Worm (Caenorhabditis elegans): Measurements from ENCODE around the gene lact-2.

lact-2 gene

ce11 chrII:10075794-10076193 lies 18.9 kb upstream of the lact-2 start:
- TF ChIP-seq C34F6.9 (tag; optimal IDR thresholded peaks at IDR 0.05) (no peak), F13H6.1 (tag; optimal IDR thresholded peaks at IDR 0.05) (no peak)

ce11 chrII:10084482-10084881 lies 10.2 kb upstream of the lact-2 start:
- TF ChIP-seq peb-1 (tag; optimal IDR thresholded peaks at IDR 0.05) (no peak), unc-39 (tag; optimal IDR thresholded peaks at IDR 0.05) (no peak), aly-2 (tag; optimal IDR thresholded peaks at IDR 0.05) (no peak), nhr-129 (tag; optimal IDR thresholded peaks at IDR 0.05) (no peak), mbf-1 (tag; optimal IDR thresholded peaks at IDR 0.05) (no peak), nhr-237 (tag; optimal IDR thresholded peaks at IDR 0.05) (no peak)

DNA sequence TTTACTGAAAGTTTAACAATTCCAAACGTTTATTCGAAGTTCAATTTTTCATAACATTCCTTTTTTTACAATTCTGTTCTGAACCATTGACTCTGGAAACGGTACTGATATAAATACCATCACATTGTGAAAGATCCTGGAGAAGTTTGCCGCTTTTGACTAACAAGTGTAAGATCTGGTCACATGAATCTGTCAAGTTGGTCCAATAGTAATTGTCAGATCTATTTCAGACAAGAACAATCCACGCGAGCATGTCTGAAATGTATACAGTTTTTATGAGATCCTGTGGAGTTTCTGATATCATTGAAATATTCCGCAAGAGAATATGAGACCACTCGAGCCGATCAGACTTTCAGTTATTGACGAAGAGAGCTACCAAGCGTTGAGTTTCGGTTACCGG lies 1.6 kb upstream of the lact-2 start:
- TF ChIP-seq lin-11 (tag; optimal IDR thresholded peaks at IDR 0.05), result no peak
- TF ChIP-seq gmeb-1 (tag; optimal IDR thresholded peaks at IDR 0.05), result no peak
- no peak for TF ChIP-seq Y55F3AM.14 (GFP tag; optimal IDR thresholded peaks at IDR 0.05)
- no peak for TF ChIP-seq lsy-2 (tag; optimal IDR thresholded peaks at IDR 0.05)
- TF ChIP-seq sem-4 (tag; optimal IDR thresholded peaks at IDR 0.05), result no peak
- TF ChIP-seq nhr-12 (tag; optimal IDR thresholded peaks at IDR 0.05), result no peak
- no peak for TF ChIP-seq nhr-25 (tag; optimal IDR thresholded peaks at IDR 0.05)
- TF ChIP-seq ztf-11 (tag; optimal IDR thresholded peaks at IDR 0.05), result no peak
- TF ChIP-seq fos-1 (tag; optimal IDR thresholded peaks at IDR 0.05), result no peak
- no peak for TF ChIP-seq nhr-21 (tag; optimal IDR thresholded peaks at IDR 0.05)
- TF ChIP-seq F13H6.1 (tag; optimal IDR thresholded peaks at IDR 0.05), result no peak
- no peak for TF ChIP-seq ZK546.5 (tag; optimal IDR thresholded peaks at IDR 0.05)

- TF ChIP-seq blmp-1 (tag; optimal IDR thresholded peaks at IDR 0.05; ENCODE audit: insufficient read depth) (no peak), fos-1 (tag; optimal IDR thresholded peaks at IDR 0.05) (peak; percentile 72), ama-1 (optimal IDR thresholded peaks at IDR 0.05) (no peak), nhr-23 (tag; optimal IDR thresholded peaks at IDR 0.05) (no peak)
Observed at ce11 chrII:10095224-10095623, 551 bp downstream of the lact-2 start.

DNA sequence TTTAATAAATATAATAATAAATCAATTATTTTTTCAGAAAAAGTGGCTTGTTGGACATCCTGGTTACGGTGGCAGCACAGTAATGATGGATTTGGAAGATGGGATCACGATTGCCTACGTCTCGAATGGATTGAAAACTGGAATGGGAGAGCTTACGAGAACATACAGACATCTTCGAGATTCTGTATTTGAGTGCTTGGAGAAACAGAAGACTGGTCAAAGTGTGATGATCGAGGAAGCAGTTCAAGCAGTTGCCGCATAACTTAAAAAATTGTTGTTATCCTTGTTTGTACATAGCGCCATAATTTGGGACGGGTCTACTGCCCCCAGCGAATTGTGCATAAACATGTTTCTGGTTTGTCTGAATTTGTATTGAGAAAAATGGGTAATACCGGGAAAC lies 3.8 kb downstream of the lact-2 start:
- TF ChIP-seq F13H6.1 (tag; optimal IDR thresholded peaks at IDR 0.05) (no peak), nhr-77 (tag; optimal IDR thresholded peaks at IDR 0.05) (no peak), nhr-25 (tag; optimal IDR thresholded peaks at IDR 0.05) (no peak), ztf-11 (tag; optimal IDR thresholded peaks at IDR 0.05) (no peak), unc-55 (GFP tag; optimal IDR thresholded peaks at IDR 0.05) (no peak), nhr-237 (tag; optimal IDR thresholded peaks at IDR 0.05) (no peak), nhr-6 (tag; optimal IDR thresholded peaks at IDR 0.05) (no peak), crh-2 (tag; optimal IDR thresholded peaks at IDR 0.05) (no peak), lin-13 (GFP tag; optimal IDR thresholded peaks at IDR 0.05) (no peak), sem-4 (tag; optimal IDR thresholded peaks at IDR 0.05) (no peak)

DNA sequence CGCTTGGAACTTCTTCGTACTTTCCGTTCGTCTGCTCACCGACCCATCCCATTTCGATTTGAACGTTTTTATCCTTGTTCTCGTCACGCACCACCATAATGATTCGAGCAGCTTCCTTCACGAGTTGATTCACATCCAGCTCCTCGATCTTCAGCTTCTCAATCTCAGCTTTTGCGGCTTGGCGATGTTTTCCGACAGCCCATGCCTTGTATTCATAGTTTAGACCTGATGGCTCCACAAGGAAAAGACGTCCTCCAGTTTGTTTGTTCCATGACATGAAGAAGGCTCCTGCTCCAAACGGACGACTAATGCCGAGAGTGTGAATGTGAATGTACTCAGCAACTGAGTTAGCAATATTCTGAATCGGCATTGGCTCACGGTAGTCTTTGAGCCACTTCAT lies 4.4 kb downstream of the lact-2 start:
- TF ChIP-seq zag-1 (tag; optimal IDR thresholded peaks at IDR 0.05) (no peak), nhr-10 (tag; optimal IDR thresholded peaks at IDR 0.05) (no peak), ztf-1 (GFP tag; conservative IDR thresholded peaks at IDR 0.05) (no peak), mab-5 (tag; optimal IDR thresholded peaks at IDR 0.05) (no peak), nhr-77 (tag; optimal IDR thresholded peaks at IDR 0.05) (no peak), blmp-1 (tag; optimal IDR thresholded peaks at IDR 0.05; ENCODE audit: insufficient read depth) (no peak), lin-39 (tag; optimal IDR thresholded peaks at IDR 0.05) (no peak), ZK546.5 (tag; optimal IDR thresholded peaks at IDR 0.05) (no peak), fos-1 (tag; optimal IDR thresholded peaks at IDR 0.05) (no peak)

DNA sequence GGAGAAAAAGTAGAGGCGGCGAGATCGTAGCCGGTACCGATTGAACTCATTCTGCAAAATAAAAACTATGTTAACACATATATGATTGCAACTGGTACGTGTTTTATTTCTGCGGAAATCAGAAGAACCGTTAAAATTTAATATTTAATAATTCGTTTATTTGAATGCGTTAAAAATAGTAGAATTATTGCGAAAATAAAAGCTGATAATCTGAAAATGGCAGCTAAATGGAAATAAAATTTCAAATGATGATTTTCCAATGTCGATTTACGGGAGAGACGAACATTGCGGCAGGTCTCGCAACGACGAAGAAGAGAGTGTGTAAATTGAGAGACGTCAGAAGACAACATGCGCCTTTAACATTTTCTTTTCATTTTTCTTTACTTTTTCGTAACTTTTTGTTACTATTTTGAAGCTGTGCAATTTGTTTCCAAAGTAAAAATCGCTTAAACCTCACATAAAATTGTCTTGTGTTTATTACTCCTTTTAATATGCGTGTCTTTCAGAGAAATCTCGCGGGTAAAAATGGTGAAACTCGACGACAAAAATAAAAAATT lies 5.2 kb downstream of the lact-2 start, which contains the start of the genes pas-7 and puf-12:
pas-7 (minus strand) TSS at position 51 of the 557 bp plus-strand sequence.
puf-12 (plus strand) TSS at position 507 of the 557 bp plus-strand sequence.
- TF ChIP-seq sma-3 (GFP tag; optimal IDR thresholded peaks at IDR 0.05) (no peak), sem-4 (tag; optimal IDR thresholded peaks at IDR 0.05) (no peak), ama-1 (optimal IDR thresholded peaks at IDR 0.05) (no peak), nhr-11 (tag; optimal IDR thresholded peaks at IDR 0.05) (no peak), nhr-129 (tag; optimal IDR thresholded peaks at IDR 0.05) (peak; percentile 59), C34F6.9 (tag; optimal IDR thresholded peaks at IDR 0.05) (peak; percentile 65), blmp-1 (tag; optimal IDR thresholded peaks at IDR 0.05; ENCODE audit: insufficient read depth) (no peak), unc-55 (GFP tag; optimal IDR thresholded peaks at IDR 0.05) (peak; percentile 67), F13H6.1 (tag; optimal IDR thresholded peaks at IDR 0.05) (no peak), snpc-4 (tag; optimal IDR thresholded peaks at IDR 0.05) (no peak), skn-1 (tag; optimal IDR thresholded peaks at IDR 0.05) (peak; percentile 63), ZK546.5 (tag; optimal IDR thresholded peaks at IDR 0.05) (no peak), crh-2 (tag; optimal IDR thresholded peaks at IDR 0.05) (no peak), mbf-1 (tag; optimal IDR thresholded peaks at IDR 0.05) (no peak), ztf-4 (tag; optimal IDR thresholded peaks at IDR 0.05) (no peak), elt-1 (tag; optimal IDR thresholded peaks at IDR 0.05) (no peak), ztf-1 (GFP tag; conservative IDR thresholded peaks at IDR 0.05) (no peak), fos-1 (tag; optimal IDR thresholded peaks at IDR 0.05) (no peak), lsy-2 (tag; optimal IDR thresholded peaks at IDR 0.05) (peak in 1 of 2 experiments; percentile 77), R02D3.7 (tag; optimal IDR thresholded peaks at IDR 0.05) (peak; percentile 5), dmd-4 (tag; optimal IDR thresholded peaks at IDR 0.05) (no peak), unc-62 (GFP tag; optimal IDR thresholded peaks at IDR 0.05) (no peak)

Data from whole organism, L2 larva.